Fruit fly (Drosophila melanogaster): ENCODE measurements around the gene LeuRS.
A peak's percentile ranks its signal among the peaks of the same experiment; 100 is the strongest.

LeuRS gene

dm6 chr2L:3555408-3556058 lies 41.1 kb upstream of the LeuRS start (continued):
- TF ChIP-seq Sry-β (GFP tag; optimal IDR thresholded peaks at IDR 0.05) (no peak), NfI (GFP tag; optimal IDR thresholded peaks at IDR 0.05) (no peak), sens (GFP tag) (peak; percentile 87), fd3F (GFP tag; optimal IDR thresholded peaks at IDR 0.05) (no peak), Sox102F (GFP tag; optimal IDR thresholded peaks at IDR 0.05) (peak; percentile 23), disco-r (GFP tag; optimal IDR thresholded peaks at IDR 0.05) (no peak), Rx (GFP tag; IDR thresholded peaks at IDR 0.05) (no peak), so (GFP tag; IDR thresholded peaks at IDR 0.05) (no peak), Fer1 (GFP tag; optimal IDR thresholded peaks at IDR 0.05) (no peak), Myb (GFP tag; optimal IDR thresholded peaks at IDR 0.05) (no peak), jigr1 (GFP tag; IDR thresholded peaks at IDR 0.05) (no peak), wdn (GFP tag; IDR thresholded peaks at IDR 0.05) (no peak), kni (GFP tag; optimal IDR thresholded peaks at IDR 0.05) (no peak), CG7372 (GFP tag; IDR thresholded peaks at IDR 0.05) (no peak), CG9609 (GFP tag; optimal IDR thresholded peaks at IDR 0.05) (no peak), CG4424 (GFP tag; optimal IDR thresholded peaks at IDR 0.05) (peak; percentile 50), schlank (tag; optimal IDR thresholded peaks at IDR 0.05) (no peak), CG32772 (GFP tag; IDR thresholded peaks at IDR 0.05) (0 out of 2 replicates have a peak, but pooled peaks have one; percentile 23), CG7357 (GFP tag; IDR thresholded peaks at IDR 0.05) (0 out of 3 replicates have a peak, but pooled peaks have one; percentile 14), Oli (tag; optimal IDR thresholded peaks at IDR 0.05) (no peak), CG4360 (GFP tag; IDR thresholded peaks at IDR 0.05) (no peak), ftz-f1 (GFP tag; optimal IDR thresholded peaks at IDR 0.05) (no peak), CG6765 (GFP tag; optimal IDR thresholded peaks at IDR 0.05) (no peak), MTF-1 (GFP tag; optimal IDR thresholded peaks at IDR 0.05; ENCODE audit: borderline replicate concordance) (no peak), CG5245 (GFP tag; optimal IDR thresholded peaks at IDR 0.05) (no peak), Drgx (GFP tag; IDR thresholded peaks at IDR 0.05) (no peak), kay (GFP tag; optimal IDR thresholded peaks at IDR 0.05) (no peak), peb (GFP tag; IDR thresholded peaks at IDR 0.05) (no peak), CG2129 (GFP tag; IDR thresholded peaks at IDR 0.05; ENCODE audit: partially characterized antibody) (peak; percentile 42; the same call in 1 of the 2 replicates), Mes4 (GFP tag; optimal IDR thresholded peaks at IDR 0.05) (no peak), CG12391 (tag; optimal IDR thresholded peaks at IDR 0.05) (peak; percentile 24), chm (GFP tag; IDR thresholded peaks at IDR 0.05) (peak; percentile 53; the same call in 1 of the 2 replicates), CG2875 (GFP tag; optimal IDR thresholded peaks at IDR 0.05) (no peak), Six4 (GFP tag; optimal IDR thresholded peaks at IDR 0.05) (no peak), CG17361 (GFP tag; IDR thresholded peaks at IDR 0.05) (peak; percentile 19; the same call in 1 of the 3 replicates), Hr3 (GFP tag; optimal IDR thresholded peaks at IDR 0.05) (no peak), CoRest (tag; optimal IDR thresholded peaks at IDR 0.05) (no peak), CG9876 (GFP tag; optimal IDR thresholded peaks at IDR 0.05) (no peak), Camta (GFP tag; optimal IDR thresholded peaks at IDR 0.05) (no peak), dimm (GFP tag; IDR thresholded peaks at IDR 0.05) (no peak), CG2116 (GFP tag; optimal IDR thresholded peaks at IDR 0.05) (no peak), trem (tag; optimal IDR thresholded peaks at IDR 0.05) (no peak), CG4730 (GFP tag; IDR thresholded peaks at IDR 0.05) (no peak), repo (GFP tag; optimal IDR thresholded peaks at IDR 0.05) (no peak), CG7839 (tag; optimal IDR thresholded peaks at IDR 0.05) (peak; percentile 29), CG14710 (tag; optimal IDR thresholded peaks at IDR 0.05) (peak; percentile 57), phol (tag; optimal IDR thresholded peaks at IDR 0.05) (peak; percentile 48), Taf1 (GFP tag; IDR thresholded peaks at IDR 0.05) (no peak), CG11093 (GFP tag; IDR thresholded peaks at IDR 0.05) (no peak), CG33213 (GFP tag; optimal IDR thresholded peaks at IDR 0.05) (no peak), CG31224 (GFP tag; IDR thresholded peaks at IDR 0.05) (no peak)
